Worm (Caenorhabditis elegans) whole organism, L1 larva: Measurements from ENCODE around the gene C01G5.9.
A peak's percentile ranks its signal among the peaks of the same experiment; 100 is the strongest.

Experiments
- C16A3.4 ChIP-seq: fragments of 150-350 bp; optimal IDR thresholded peaks from 2 replicates; lab custom pipeline; 2014; ENCODE audit warnings: missing biosample characterization, missing genetic modification characterization
- C34B4.2 ChIP-seq: sonication (generic microtip); optimal IDR thresholded peaks from 2 replicates; lab custom pipeline; 2017; ENCODE audit warnings: mild to moderate bottlenecking, missing genetic modification characterization, missing compliant biosample characterization
- F16B12.6 ChIP-seq: fragments of 150-350 bp; optimal IDR thresholded peaks from 2 replicates; lab custom pipeline; 2014; ENCODE audit warnings: missing biosample characterization, missing genetic modification characterization
- Y116A8C.19 ChIP-seq: sonication (generic microtip); optimal IDR thresholded peaks from 2 replicates; lab custom pipeline; 2016; ENCODE audit warnings: missing compliant biosample characterization, missing genetic modification characterization, borderline replicate concordance
- aha-1 ChIP-seq: fragments of 150-350 bp; optimal IDR thresholded peaks from 2 replicates; lab custom pipeline; 2014; ENCODE audit warnings: missing biosample characterization, missing genetic modification characterization
- alr-1 ChIP-seq: fragments of 200-800 bp; sonication (Bioruptor generic); optimal IDR thresholded peaks from 2 replicates; lab custom pipeline; 2018; ENCODE audit warnings: borderline replicate concordance, mild to moderate bottlenecking, missing genetic modification characterization, missing compliant biosample characterization
- blmp-1 ChIP-seq: fragments of 150-350 bp; optimal IDR thresholded peaks from 2 replicates; lab custom pipeline; 2014; ENCODE audit warnings: missing biosample characterization, missing genetic modification characterization
- ceh-82 ChIP-seq, 3 experiments: fragments of 150-350 bp in 1 of 3; sonication (generic microtip) in 2 of 3; optimal IDR thresholded peaks; 2 replicates each; lab custom pipeline; 2014 to 2017; ENCODE audit warnings: missing biosample characterization in 3 of 3, missing genetic modification characterization in 3 of 3
- ceh-90 ChIP-seq: sonication (generic microtip); optimal IDR thresholded peaks from 2 replicates; lab custom pipeline; 2016; ENCODE audit warnings: missing genetic modification characterization, missing compliant biosample characterization
- dpl-1 ChIP-seq, 3 experiments: fragments of 150-350 bp in 2 of 3; sonication (generic microtip) in 1 of 3; optimal IDR thresholded peaks; 2 replicates each; lab custom pipeline; 2014 to 2017; ENCODE audit warnings: missing biosample characterization in 3 of 3, missing genetic modification characterization in 3 of 3, missing genetic modification reagents in 3 of 3
- dsc-1 ChIP-seq: sonication (generic microtip); optimal IDR thresholded peaks from 2 replicates; lab custom pipeline; 2016; ENCODE audit warnings: mild to moderate bottlenecking, missing genetic modification characterization, missing compliant biosample characterization
- efl-1 ChIP-seq, 4 experiments: fragments of 150-350 bp; optimal IDR thresholded peaks in 3 of 4; peaks in 1 of 4; 1 replicate in 1 of 4; 2 replicates in 3 of 4; lab custom pipeline; 2014; ENCODE audit warnings: missing biosample characterization in 2 of 4, missing genetic modification characterization in 2 of 4, missing genetic modification reagents in 2 of 4
- efl-3 ChIP-seq: fragments of 200-800 bp; sonication (Bioruptor generic); optimal IDR thresholded peaks from 2 replicates; lab custom pipeline; 2018; ENCODE audit warnings: mild to moderate bottlenecking, missing genetic modification characterization, missing compliant biosample characterization
- egl-27 ChIP-seq, 2 experiments: fragments of 150-350 bp in 1 of 2; sonication (generic microtip); optimal IDR thresholded peaks; 3 replicates each; lab custom pipeline; 2017 to 2018; ENCODE audit warnings: missing biosample characterization in 2 of 2, missing genetic modification characterization in 2 of 2, missing genetic modification reagents in 2 of 2
- elt-2 ChIP-seq: sonication (generic microtip); optimal IDR thresholded peaks from 2 replicates; lab custom pipeline; 2016; ENCODE audit warnings: missing genetic modification characterization, mild to moderate bottlenecking, inconsistent platforms, missing compliant biosample characterization, missing genetic modification reagents
- elt-3 ChIP-seq, 6 experiments: fragments of 150-350 bp in 1 of 6; sonication (generic microtip); optimal IDR thresholded peaks; 2 replicates each; lab custom pipeline; 2017 to 2018; ENCODE audit warnings: missing biosample characterization in 6 of 6, missing genetic modification characterization in 6 of 6, inconsistent platforms in 1 of 6
- ets-5 ChIP-seq: fragments of 200-800 bp; sonication (Bioruptor generic); IDR thresholded peaks from 2 replicates; pipeline ENCODE4 v1.3.6; 2022; ENCODE audit warnings: missing genetic modification characterization, missing compliant biosample characterization
- fkh-10 ChIP-seq: sonication (generic microtip); optimal IDR thresholded peaks from 2 replicates; lab custom pipeline; 2017; ENCODE audit warnings: missing biosample characterization, missing genetic modification reagents, missing genetic modification characterization
- fkh-8 ChIP-seq: sonication (generic microtip); optimal IDR thresholded peaks from 2 replicates; lab custom pipeline; 2016; ENCODE audit warnings: mild to moderate bottlenecking, missing genetic modification characterization, missing compliant biosample characterization
- fos-1 ChIP-seq: fragments of 150-350 bp; optimal IDR thresholded peaks from 2 replicates; lab custom pipeline; 2014; ENCODE audit warnings: missing biosample characterization, missing genetic modification characterization
- hlh-4 ChIP-seq: sonication (generic microtip); optimal IDR thresholded peaks from 2 replicates; lab custom pipeline; 2016; ENCODE audit warnings: mild to moderate bottlenecking, missing genetic modification characterization, missing compliant biosample characterization
- hpl-2 ChIP-seq: fragments of 150-350 bp; optimal IDR thresholded peaks from 2 replicates; lab custom pipeline; 2014; ENCODE audit warnings: missing biosample characterization, missing genetic modification reagents, missing genetic modification characterization
- isw-1 ChIP-seq: fragments of 200-800 bp; sonication (Bioruptor generic); IDR thresholded peaks from 2 replicates; pipeline ENCODE4 v1.3.6; 2022; ENCODE audit warnings: missing genetic modification characterization, missing compliant biosample characterization
- jun-1 ChIP-seq: fragments of 150-350 bp; optimal IDR thresholded peaks from 2 replicates; lab custom pipeline; 2014; ENCODE audit warnings: missing biosample characterization, missing genetic modification reagents, missing genetic modification characterization
- lin-13 ChIP-seq: fragments of 150-350 bp; optimal IDR thresholded peaks from 2 replicates; lab custom pipeline; 2014; ENCODE audit warnings: missing biosample characterization, missing genetic modification reagents, missing genetic modification characterization
- lin-14 ChIP-seq: fragments of 200-800 bp; sonication (Bioruptor generic); optimal IDR thresholded peaks from 2 replicates; lab custom pipeline; 2018; ENCODE audit warnings: mild to moderate bottlenecking, missing genetic modification characterization, moderate library complexity, missing compliant biosample characterization
- lin-35 ChIP-seq, 2 experiments: fragments of 150-350 bp; optimal IDR thresholded peaks; 2 replicates each; lab custom pipeline; 2014; ENCODE audit warnings: missing biosample characterization in 2 of 2, missing genetic modification characterization in 2 of 2, missing genetic modification reagents in 2 of 2
- lir-3 ChIP-seq: sonication (generic microtip); optimal IDR thresholded peaks from 2 replicates; lab custom pipeline; 2016; ENCODE audit warnings: mild to moderate bottlenecking, missing genetic modification characterization, moderate library complexity, missing compliant biosample characterization; ENCODE audit not compliant: poor library complexity
- lsy-2 ChIP-seq, 2 experiments: fragments of 150-350 bp; optimal IDR thresholded peaks; 2 replicates each; lab custom pipeline; 2014; ENCODE audit warnings: missing biosample characterization in 2 of 2, missing genetic modification characterization in 2 of 2
- mab-9 ChIP-seq: fragments of 200-800 bp; sonication (Bioruptor generic); IDR thresholded peaks from 2 replicates; pipeline ENCODE4 v1.3.6; 2022; ENCODE audit warnings: missing genetic modification reagents, missing genetic modification characterization, missing compliant biosample characterization
- mdl-1 ChIP-seq, 2 experiments: fragments of 150-350 bp; optimal IDR thresholded peaks; 2 replicates each; lab custom pipeline; 2014 to 2017; ENCODE audit warnings: missing biosample characterization in 2 of 2, missing genetic modification characterization in 2 of 2, inconsistent platforms in 1 of 2
- mep-1 ChIP-seq: fragments of 150-350 bp; optimal IDR thresholded peaks from 2 replicates; lab custom pipeline; 2014; ENCODE audit warnings: missing biosample characterization, missing genetic modification characterization
- nhr-11 ChIP-seq: fragments of 150-350 bp; optimal IDR thresholded peaks from 2 replicates; lab custom pipeline; 2014; ENCODE audit warnings: missing biosample characterization, missing genetic modification characterization
- nhr-12 ChIP-seq: sonication (generic microtip); optimal IDR thresholded peaks from 2 replicates; lab custom pipeline; 2017; ENCODE audit warnings: missing biosample characterization, missing genetic modification characterization
- nhr-77 ChIP-seq: fragments of 150-350 bp; optimal IDR thresholded peaks from 2 replicates; lab custom pipeline; 2014; ENCODE audit warnings: missing biosample characterization, missing genetic modification characterization
- nhr-90 ChIP-seq: sonication (generic microtip); optimal IDR thresholded peaks from 2 replicates; lab custom pipeline; 2016; ENCODE audit warnings: mild to moderate bottlenecking, missing genetic modification characterization, missing compliant biosample characterization; ENCODE audit not compliant: poor library complexity
- pqm-1 ChIP-seq: sonication (generic microtip); optimal IDR thresholded peaks from 3 replicates; lab custom pipeline; 2017; ENCODE audit warnings: missing biosample characterization, missing genetic modification characterization
- snu-23 ChIP-seq: sonication (generic microtip); optimal IDR thresholded peaks from 2 replicates; lab custom pipeline; 2016; ENCODE audit warnings: missing genetic modification characterization, missing compliant biosample characterization
- sptf-1 ChIP-seq: fragments of 150-350 bp; optimal IDR thresholded peaks from 2 replicates; lab custom pipeline; 2014; ENCODE audit warnings: missing biosample characterization, missing genetic modification characterization
- unc-130 ChIP-seq: fragments of 150-350 bp; optimal IDR thresholded peaks from 2 replicates; lab custom pipeline; 2017; ENCODE audit warnings: missing biosample characterization, missing genetic modification characterization, inconsistent platforms
- unc-62 ChIP-seq: fragments of 150-350 bp; optimal IDR thresholded peaks from 2 replicates; lab custom pipeline; 2014; ENCODE audit warnings: missing biosample characterization, missing genetic modification reagents, missing genetic modification characterization
- xbp-1 ChIP-seq: sonication (generic microtip); optimal IDR thresholded peaks from 2 replicates; lab custom pipeline; 2016; ENCODE audit warnings: missing genetic modification characterization, missing compliant biosample characterization
- zag-1 ChIP-seq: fragments of 150-350 bp; optimal IDR thresholded peaks from 2 replicates; lab custom pipeline; 2014; ENCODE audit warnings: missing biosample characterization, missing genetic modification characterization
- zip-4 ChIP-seq: fragments of 200-800 bp; sonication (Bioruptor generic); optimal IDR thresholded peaks from 2 replicates; lab custom pipeline; 2018; ENCODE audit warnings: mild to moderate bottlenecking, missing genetic modification characterization, moderate library complexity, missing compliant biosample characterization
- ztf-11 ChIP-seq, 2 experiments: sonication (generic microtip); optimal IDR thresholded peaks; 2 replicates each; lab custom pipeline; 2016 to 2017; ENCODE audit warnings: missing genetic modification characterization in 2 of 2, missing biosample characterization in 1 of 2, missing compliant biosample characterization in 1 of 2
- ztf-4 ChIP-seq: fragments of 150-350 bp; optimal IDR thresholded peaks from 2 replicates; lab custom pipeline; 2014; ENCODE audit warnings: missing biosample characterization, missing genetic modification characterization

Gene C01G5.9

DNA sequence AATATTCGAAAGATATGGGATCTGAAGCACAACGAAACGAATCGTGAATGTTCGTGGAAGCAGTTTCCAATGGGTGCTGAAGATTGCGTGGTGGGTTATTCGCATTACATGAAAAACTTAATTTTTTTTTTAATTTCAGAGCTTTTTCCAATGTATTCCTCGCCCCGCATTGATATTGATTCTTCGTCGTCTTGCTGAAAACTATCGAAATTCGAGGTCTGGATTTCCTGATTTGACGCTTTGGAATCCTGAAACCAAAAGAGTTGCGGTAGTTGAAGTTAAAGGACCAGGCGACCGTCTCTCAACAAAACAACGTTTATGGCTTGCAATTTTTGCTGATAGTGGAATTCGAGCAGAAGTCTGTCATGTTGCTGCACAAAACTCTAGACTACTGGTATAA lies 32.3 kb downstream of the C01G5.9 start:
- TF ChIP-seq elt-2 (tag; lab: Kevin White, UChicago) (peak; percentile 24), jun-1 (no peak), lsy-2 (tag; optimal IDR thresholded peaks at IDR 0.05; lab: Kevin White, UChicago) (no peak), fkh-10 (no peak), lir-3 (tag; lab: Kevin White, UChicago) (no peak), efl-1 (optimal IDR thresholded peaks at IDR 0.05; lab: Kevin White, UChicago) (no peak), efl-1 (GFP tag; optimal IDR thresholded peaks at IDR 0.05 in 1 of 2; lab: Kevin White, UChicago) (peak in 1 of 2 experiments; percentile 90)

DNA sequence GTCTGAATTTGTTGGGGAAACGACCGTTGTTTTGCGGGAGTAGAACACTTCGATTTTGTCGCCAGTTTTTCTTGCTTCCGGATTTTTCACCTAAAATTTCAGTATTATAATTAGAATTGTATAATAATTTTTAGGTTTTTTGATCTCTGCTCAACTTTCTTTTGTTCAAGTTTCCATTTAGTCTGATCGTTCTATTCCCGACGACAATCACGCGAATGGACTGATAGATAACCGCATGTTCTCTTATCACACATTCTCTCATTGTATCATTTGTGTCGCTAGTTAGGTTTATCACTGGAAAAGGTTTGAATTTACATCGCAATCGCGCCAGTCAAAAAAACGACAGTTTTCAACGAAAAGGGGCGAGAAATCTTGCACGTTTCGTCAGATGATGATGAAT lies 35.2 kb downstream of the C01G5.9 start:
- TF ChIP-seq lin-14 (GFP tag; lab: Kevin White, UChicago), result peak; percentile 30
- TF ChIP-seq snu-23 (GFP tag; lab: Kevin White, UChicago), result peak; percentile 19
- no peak for TF ChIP-seq egl-27 (tag; optimal IDR thresholded peaks at IDR 0.05; lab: Kevin White, UChicago)
- peak; percentile 87 for TF ChIP-seq blmp-1
- no peak for TF ChIP-seq dsc-1 (tag; lab: Kevin White, UChicago)
- peak; percentile 66 for TF ChIP-seq pqm-1 (tag; lab: Kevin White, UChicago)
- peak in 1 of 3 experiments; percentile 6 for TF ChIP-seq dpl-1 (GFP tag; optimal IDR thresholded peaks at IDR 0.05; lab: Kevin White, UChicago)
- peak; percentile 70 for TF ChIP-seq elt-2 (tag; lab: Kevin White, UChicago)
- TF ChIP-seq nhr-90 (tag; lab: Kevin White, UChicago), result peak; percentile 45
- no peak for TF ChIP-seq lin-13 (GFP tag; lab: Kevin White, UChicago)
- no peak for TF ChIP-seq zip-4 (GFP tag; lab: Kevin White, UChicago)
- TF ChIP-seq isw-1, result no peak
- no peak for TF ChIP-seq fkh-8
- TF ChIP-seq hpl-2, result peak; percentile 29
- no peak for TF ChIP-seq ceh-82 (tag; optimal IDR thresholded peaks at IDR 0.05; lab: Kevin White, UChicago)
- peak in 1 of 2 experiments; percentile 67 for TF ChIP-seq lin-35 (GFP tag; optimal IDR thresholded peaks at IDR 0.05; lab: Kevin White, UChicago)
- peak; percentile 28 for TF ChIP-seq unc-130 (tag; lab: Kevin White, UChicago)
- TF ChIP-seq lsy-2 (tag; optimal IDR thresholded peaks at IDR 0.05; lab: Kevin White, UChicago), result no peak
- TF ChIP-seq Y116A8C.19, result no peak
- peak in 5 of 6 experiments; percentile 54 to 94 (median 92) for TF ChIP-seq elt-3 (tag; optimal IDR thresholded peaks at IDR 0.05; lab: Kevin White, UChicago)
- peak in 1 of 2 experiments; percentile 46 for TF ChIP-seq mdl-1 (tag; optimal IDR thresholded peaks at IDR 0.05; lab: Kevin White, UChicago)
- no peak for TF ChIP-seq sptf-1 (tag; lab: Kevin White, UChicago)
- TF ChIP-seq ztf-4 (tag; lab: Kevin White, UChicago), result no peak
- no peak for TF ChIP-seq ceh-90 (tag; lab: Kevin White, UChicago)
- peak in 1 of 2 experiments; percentile 14 for TF ChIP-seq efl-1 (optimal IDR thresholded peaks at IDR 0.05; lab: Kevin White, UChicago)
- TF ChIP-seq efl-1 (GFP tag; optimal IDR thresholded peaks at IDR 0.05 in 1 of 2; lab: Kevin White, UChicago), result peak in 1 of 2 experiments; percentile 63
- TF ChIP-seq nhr-12 (tag; lab: Kevin White, UChicago), result no peak

DNA sequence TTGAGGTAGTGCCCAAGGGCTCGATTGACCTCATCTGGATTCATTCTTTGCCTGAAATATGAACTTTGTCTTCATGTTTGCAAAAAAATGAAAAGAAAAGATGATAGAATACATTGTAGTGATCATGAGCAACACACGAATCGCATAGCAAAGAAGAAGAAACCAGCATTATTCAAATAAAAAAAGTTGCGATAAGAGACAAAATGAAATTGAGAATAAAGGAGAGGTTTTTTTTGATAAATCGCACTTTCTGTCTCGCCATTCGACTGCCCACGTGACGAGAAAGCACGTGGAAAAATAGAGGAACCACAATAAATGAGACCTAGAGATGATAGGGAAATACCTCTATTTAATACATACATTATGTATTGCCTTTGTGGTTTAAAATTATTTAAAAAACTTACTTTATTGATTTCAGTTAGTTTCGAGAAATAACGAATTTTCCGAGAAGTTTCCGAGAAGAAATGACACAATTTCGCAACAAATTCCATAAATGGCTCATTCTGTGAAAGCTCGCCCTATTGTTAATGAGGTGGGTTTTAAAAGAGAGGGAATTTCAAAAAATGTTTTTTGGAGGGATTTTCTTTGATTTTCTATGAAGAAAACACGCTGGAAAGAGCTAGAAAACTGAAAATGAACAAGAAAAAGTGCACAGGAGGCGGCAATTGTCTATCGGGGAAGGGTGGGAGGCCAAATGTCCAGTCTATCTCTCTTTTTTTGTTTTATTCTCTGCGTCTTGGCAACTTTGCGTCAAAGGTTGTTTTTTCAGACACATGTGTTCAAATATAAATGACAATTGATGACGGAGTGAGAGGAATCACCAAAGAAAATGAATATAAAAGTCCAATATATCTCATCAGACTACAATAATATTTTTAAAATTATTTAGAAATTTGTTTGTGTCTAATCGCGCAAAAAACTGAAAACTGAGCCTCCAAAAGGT lies 36.0 kb downstream of the C01G5.9 start, which contains the start of gene paqr-1:
Gene paqr-1, minus strand, starts transcription at position 51 of the 943 bp plus-strand sequence.
- TF ChIP-seq pqm-1 (tag; lab: Kevin White, UChicago) (no peak), isw-1 (peak; percentile 27; the same call in 1 of the 2 replicates), efl-3 (GFP tag; lab: Kevin White, UChicago) (no peak), C16A3.4 (tag; lab: Kevin White, UChicago) (no peak), alr-1 (tag; lab: Kevin White, UChicago) (no peak), nhr-12 (tag; lab: Kevin White, UChicago) (no peak), nhr-11 (tag; lab: Kevin White, UChicago) (no peak), xbp-1 (tag; lab: Kevin White, UChicago) (no peak), F16B12.6 (tag; lab: Kevin White, UChicago) (no peak), ztf-11 (tag; optimal IDR thresholded peaks at IDR 0.05; lab: Kevin White, UChicago) (no peak), zag-1 (no peak), fkh-10 (no peak), mab-9 (GFP tag; lab: Robert Waterston, UW) (no peak), nhr-77 (tag; lab: Kevin White, UChicago) (no peak), fos-1 (no peak), aha-1 (tag; lab: Kevin White, UChicago) (no peak), mep-1 (tag; lab: Kevin White, UChicago) (peak; percentile 42), unc-62 (GFP tag; lab: Kevin White, UChicago) (no peak), C34B4.2 (tag; lab: Kevin White, UChicago) (no peak), hlh-4 (tag; lab: Kevin White, UChicago) (no peak), ets-5 (GFP tag; lab: Robert Waterston, UW) (no peak)
